Worm (Caenorhabditis elegans): ENCODE measurements around the gene F46B6.10.

ce11 chrV:9775734-9776133 lies 26.1 kb downstream of the F46B6.10 start, which contains the start of gene F46B6.12:
- TF ChIP-seq tra-4 (tag; optimal IDR thresholded peaks at IDR 0.05) = no peak
- no peak for TF ChIP-seq hmg-4 (GFP tag; optimal IDR thresholded peaks at IDR 0.05)
- no peak for TF ChIP-seq pes-1 (GFP tag; IDR thresholded peaks at IDR 0.05)
- TF ChIP-seq ama-1 (optimal IDR thresholded peaks at IDR 0.05) = no peak
- TF ChIP-seq hnd-1 (tag; optimal IDR thresholded peaks at IDR 0.05) = no peak

Data from whole organism, early embryonic.